Worm (Caenorhabditis elegans) whole organism, L3 larva: ENCODE data around the gene F32H5.3.

Experiments used
- aly-2 ChIP-seq: fragments of 150-350 bp; optimal IDR thresholded peaks from 2 replicates; lab custom pipeline; 2014; ENCODE audit warnings: missing biosample characterization, missing genetic modification characterization
- ama-1 ChIP-seq: fragments of 150-350 bp; optimal IDR thresholded peaks from 2 replicates; lab custom pipeline; 2018
- ceh-16 ChIP-seq: sonication (generic microtip); optimal IDR thresholded peaks from 2 replicates; lab custom pipeline; 2017; ENCODE audit warnings: missing biosample characterization, missing genetic modification characterization
- ceh-9 ChIP-seq: sonication (generic microtip); optimal IDR thresholded peaks from 2 replicates; lab custom pipeline; 2018; ENCODE audit warnings: missing biosample characterization, missing genetic modification characterization
- daf-12 ChIP-seq: fragments of 150-350 bp; optimal IDR thresholded peaks from 2 replicates; lab custom pipeline; 2014; ENCODE audit warnings: missing biosample characterization, missing genetic modification reagents, missing genetic modification characterization
- egl-5 ChIP-seq: fragments of 150-350 bp; optimal IDR thresholded peaks from 2 replicates; lab custom pipeline; 2017; ENCODE audit warnings: missing biosample characterization, missing genetic modification reagents, missing genetic modification characterization, inconsistent platforms
- elt-1 ChIP-seq: fragments of 150-350 bp; optimal IDR thresholded peaks from 2 replicates; lab custom pipeline; 2014; ENCODE audit warnings: missing biosample characterization, missing genetic modification characterization
- elt-2 ChIP-seq: sonication (generic microtip); optimal IDR thresholded peaks from 2 replicates; lab custom pipeline; 2016; ENCODE audit warnings: missing genetic modification reagents, mild to moderate bottlenecking, missing genetic modification characterization, missing compliant biosample characterization
- elt-3 ChIP-seq, 3 experiments: fragments of 150-350 bp in 1 of 3; sonication (generic microtip) in 2 of 3; optimal IDR thresholded peaks; 2 replicates in 2 of 3; 4 replicates in 1 of 3; lab custom pipeline; 2014 to 2017; ENCODE audit warnings: missing biosample characterization in 3 of 3, missing genetic modification characterization in 3 of 3
- fkh-10 ChIP-seq: sonication (generic microtip); optimal IDR thresholded peaks from 2 replicates; lab custom pipeline; 2017; ENCODE audit warnings: missing biosample characterization, missing genetic modification reagents, missing genetic modification characterization
- fos-1 ChIP-seq: fragments of 150-350 bp; optimal IDR thresholded peaks from 2 replicates; lab custom pipeline; 2014; ENCODE audit warnings: missing biosample characterization, missing genetic modification characterization
- hmg-11 ChIP-seq: sonication (generic microtip); optimal IDR thresholded peaks from 2 replicates; lab custom pipeline; 2016; ENCODE audit warnings: missing genetic modification characterization, missing compliant biosample characterization
- lin-39 ChIP-seq: fragments of 150-350 bp; optimal IDR thresholded peaks from 2 replicates; lab custom pipeline; 2018; ENCODE audit warnings: missing biosample characterization, missing genetic modification reagents, missing genetic modification characterization
- lsy-12 ChIP-seq: sonication (generic microtip); optimal IDR thresholded peaks from 2 replicates; lab custom pipeline; 2016; ENCODE audit warnings: mild to moderate bottlenecking, missing genetic modification characterization, missing compliant biosample characterization
- mdl-1 ChIP-seq: fragments of 150-350 bp; optimal IDR thresholded peaks from 2 replicates; lab custom pipeline; 2014; ENCODE audit warnings: missing biosample characterization, missing genetic modification characterization
- mml-1 ChIP-seq: fragments of 150-350 bp; sonication (generic microtip); optimal IDR thresholded peaks from 3 replicates; lab custom pipeline; 2014; ENCODE audit warnings: missing biosample characterization, missing genetic modification characterization
- nfya-1 ChIP-seq: sonication (generic microtip); optimal IDR thresholded peaks from 2 replicates; lab custom pipeline; 2017; ENCODE audit warnings: missing genetic modification characterization, mild to moderate bottlenecking, missing compliant biosample characterization, antibody characterized with exemption, moderate library complexity; ENCODE audit not compliant: insufficient read depth
- nhr-11 ChIP-seq: fragments of 150-350 bp; optimal IDR thresholded peaks from 2 replicates; lab custom pipeline; 2014; ENCODE audit warnings: missing biosample characterization, missing genetic modification characterization
- nhr-12 ChIP-seq: fragments of 150-350 bp; optimal IDR thresholded peaks from 2 replicates; lab custom pipeline; 2014; ENCODE audit warnings: missing biosample characterization, missing genetic modification characterization
- nhr-23 ChIP-seq: fragments of 150-350 bp; optimal IDR thresholded peaks from 2 replicates; lab custom pipeline; 2014; ENCODE audit warnings: missing biosample characterization, missing genetic modification reagents, missing genetic modification characterization
- nhr-237 ChIP-seq: fragments of 150-350 bp; optimal IDR thresholded peaks from 2 replicates; lab custom pipeline; 2014; ENCODE audit warnings: missing biosample characterization, missing genetic modification characterization
- nhr-25 ChIP-seq: sonication (generic microtip); optimal IDR thresholded peaks from 2 replicates; lab custom pipeline; 2017; ENCODE audit warnings: missing biosample characterization, missing genetic modification characterization
- nhr-28 ChIP-seq: fragments of 150-350 bp; optimal IDR thresholded peaks from 2 replicates; lab custom pipeline; 2014; ENCODE audit warnings: missing biosample characterization, missing genetic modification characterization
- nhr-67 ChIP-seq: fragments of 150-350 bp; optimal IDR thresholded peaks from 2 replicates; lab custom pipeline; 2014; ENCODE audit warnings: missing biosample characterization, missing genetic modification characterization
- nhr-77 ChIP-seq: fragments of 150-350 bp; optimal IDR thresholded peaks from 2 replicates; lab custom pipeline; 2014; ENCODE audit warnings: missing biosample characterization, missing genetic modification characterization
- pha-4 ChIP-seq: fragments of 150-350 bp; optimal IDR thresholded peaks from 2 replicates; lab custom pipeline; 2014; ENCODE audit warnings: missing biosample characterization, missing genetic modification reagents, missing genetic modification characterization
- pqm-1 ChIP-seq: fragments of 150-350 bp; optimal IDR thresholded peaks from 2 replicates; lab custom pipeline; 2017; ENCODE audit warnings: missing biosample characterization, missing genetic modification characterization, inconsistent platforms
- tbx-2 ChIP-seq: sonication (generic microtip); optimal IDR thresholded peaks from 2 replicates; lab custom pipeline; 2016; ENCODE audit warnings: mild to moderate bottlenecking, missing genetic modification characterization, missing compliant biosample characterization
- unc-39 ChIP-seq: sonication (generic microtip); optimal IDR thresholded peaks from 4 replicates; lab custom pipeline; 2017; ENCODE audit warnings: missing biosample characterization, missing genetic modification characterization
- unc-62 ChIP-seq: fragments of 150-350 bp; sonication (generic microtip); optimal IDR thresholded peaks from 4 replicates; lab custom pipeline; 2014; ENCODE audit warnings: missing biosample characterization, missing genetic modification reagents, missing genetic modification characterization
- zag-1 ChIP-seq: fragments of 150-350 bp; optimal IDR thresholded peaks from 2 replicates; lab custom pipeline; 2014; ENCODE audit warnings: missing biosample characterization, missing genetic modification characterization
- ztf-4 ChIP-seq: fragments of 150-350 bp; optimal IDR thresholded peaks from 2 replicates; lab custom pipeline; 2014; ENCODE audit warnings: missing biosample characterization, missing genetic modification characterization

Gene F32H5.3

DNA sequence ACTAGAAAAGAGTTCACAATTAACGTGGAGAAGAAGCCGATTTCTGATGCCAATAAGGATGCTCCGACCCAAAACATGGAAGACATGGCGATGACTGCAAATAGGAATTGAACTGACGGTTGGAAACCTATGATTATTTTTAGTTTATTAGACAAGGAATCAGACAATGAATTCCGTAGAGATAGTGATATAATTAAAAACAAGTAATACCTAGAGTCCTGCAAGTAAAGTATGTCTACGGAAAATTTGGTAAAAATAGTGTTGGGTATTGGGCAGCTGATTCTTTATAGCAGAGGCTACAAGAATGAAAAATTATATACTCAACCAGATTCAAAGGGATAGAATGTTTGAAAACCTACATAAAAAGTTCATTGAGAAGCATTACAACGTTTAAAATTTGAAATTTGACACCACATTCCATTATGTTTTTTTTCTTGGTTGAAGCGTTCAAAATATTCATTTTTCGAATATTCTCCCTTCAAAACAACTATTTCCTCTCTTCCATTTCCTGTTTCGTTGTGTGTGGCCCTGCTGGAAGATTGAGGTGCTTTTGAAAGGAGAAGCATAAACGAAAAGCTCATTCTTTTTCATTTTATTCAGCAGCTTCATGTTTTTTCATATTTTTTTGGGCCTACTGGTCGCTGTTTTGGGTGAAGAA lies 19.4 kb upstream of the F32H5.3 start, which contains the start of the genes str-4 and lgc-48:
Gene str-4, minus strand, starts transcription at position 101 of the 658 bp plus-strand sequence.
Gene lgc-48, plus strand, starts transcription at position 608 of the 658 bp plus-strand sequence.
- no peak for TF ChIP-seq nhr-237 (tag; lab: Kevin White, UChicago)
- TF ChIP-seq mml-1 (tag; lab: Kevin White, UChicago) = no peak
- no peak for TF ChIP-seq ceh-9 (tag; lab: Kevin White, UChicago)
- TF ChIP-seq ztf-4 (tag; lab: Kevin White, UChicago) = no peak
- no peak for TF ChIP-seq mdl-1 (tag; lab: Kevin White, UChicago)
- TF ChIP-seq nhr-67 = no peak
- no peak for TF ChIP-seq nhr-25
- no peak for TF ChIP-seq nhr-23 (tag; lab: Kevin White, UChicago)
- no peak for TF ChIP-seq daf-12 (tag; lab: Kevin White, UChicago)
- no peak for TF ChIP-seq fos-1
- no peak for TF ChIP-seq nhr-11 (tag; lab: Kevin White, UChicago)
- TF ChIP-seq nhr-77 (tag; lab: Kevin White, UChicago) = no peak
- no peak for TF ChIP-seq hmg-11 (tag; lab: Kevin White, UChicago)
- TF ChIP-seq ceh-16 (tag; lab: Kevin White, UChicago) = no peak
- TF ChIP-seq, all 47 proteins: peak for 0

ce11 chrV:13342235-13342634 lies 16.9 kb upstream of the F32H5.3 start:
- TF ChIP-seq elt-2 (tag; lab: Kevin White, UChicago) (no peak), mdl-1 (tag; lab: Kevin White, UChicago) (no peak), nhr-11 (tag; lab: Kevin White, UChicago) (no peak), elt-3 (tag; optimal IDR thresholded peaks at IDR 0.05; lab: Kevin White, UChicago) (no peak), nhr-23 (tag; lab: Kevin White, UChicago) (no peak), mml-1 (tag; lab: Kevin White, UChicago) (no peak), lin-39 (no peak), pqm-1 (tag; lab: Kevin White, UChicago) (no peak), egl-5 (no peak), nhr-28 (tag; lab: Kevin White, UChicago) (no peak), pha-4 (no peak), lsy-12 (tag; lab: Kevin White, UChicago) (no peak), ceh-16 (tag; lab: Kevin White, UChicago) (no peak), zag-1 (tag; lab: Kevin White, UChicago) (no peak), ama-1 (lab: Kevin White, UChicago) (no peak), aly-2 (tag; lab: Kevin White, UChicago) (no peak), nhr-237 (tag; lab: Kevin White, UChicago) (no peak), fkh-10 (GFP tag; lab: Kevin White, UChicago) (no peak), tbx-2 (tag; lab: Kevin White, UChicago) (no peak), nhr-12 (tag; lab: Kevin White, UChicago) (no peak)

DNA sequence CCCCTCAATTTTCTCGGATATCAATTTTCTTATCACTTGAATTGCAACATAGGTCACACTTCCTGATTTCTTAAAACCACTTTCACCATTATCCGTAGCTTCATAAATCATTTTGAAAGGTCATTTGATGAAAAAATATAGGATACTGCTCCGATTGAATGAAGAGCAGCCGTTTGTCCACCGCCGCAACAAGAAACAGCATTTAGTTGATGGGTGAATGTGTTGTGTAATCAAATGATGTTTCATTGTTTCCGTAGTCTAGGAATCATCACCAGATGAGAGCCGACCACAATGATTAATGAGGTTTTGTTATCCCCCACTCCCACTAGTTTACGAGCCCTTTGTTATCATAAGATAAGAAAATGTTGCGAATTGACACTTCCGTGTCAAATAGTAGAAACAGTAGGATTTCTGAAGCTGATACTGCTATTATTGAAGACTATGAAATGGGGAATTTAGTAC lies 13.2 kb upstream of the F32H5.3 start, which contains the start of gene twk-43:
Gene twk-43, plus strand, starts transcription at position 412 of the 462 bp plus-strand sequence.
- peak; percentile 68 for TF ChIP-seq egl-5
- TF ChIP-seq nhr-77 (tag; lab: Kevin White, UChicago) = no peak
- no peak for TF ChIP-seq unc-39 (tag; lab: Kevin White, UChicago)

ce11 chrV:13350302-13350701 lies 8.8 kb upstream of the F32H5.3 start:
- TF ChIP-seq ama-1 (lab: Kevin White, UChicago) (no peak), fkh-10 (GFP tag; lab: Kevin White, UChicago) (peak; percentile 80)
- TF ChIP-seq, all 47 proteins: peak for 1

ce11 chrV:13351773-13352172 lies 7.4 kb upstream of the F32H5.3 start:
- TF ChIP-seq mdl-1 (tag; lab: Kevin White, UChicago) = no peak
- TF ChIP-seq lin-39 = peak; percentile 45
- peak; percentile 87 for TF ChIP-seq unc-62
- TF ChIP-seq elt-1 = peak; percentile 77
- TF ChIP-seq nfya-1 (tag; lab: Kevin White, UChicago) = peak; percentile 28
- TF ChIP-seq zag-1 (tag; lab: Kevin White, UChicago) = no peak
